Worm (Caenorhabditis elegans) whole organism, late embryonic: Measurements from ENCODE around the gene ril-1.

Experiments used
- C08G9.2 ChIP-seq: sonication (generic microtip); optimal IDR thresholded peaks from 2 replicates; lab custom pipeline; 2016; ENCODE audit warnings: mild to moderate bottlenecking, missing genetic modification characterization, moderate library complexity, missing compliant biosample characterization
- ahr-1 ChIP-seq: sonication (generic microtip); optimal IDR thresholded peaks from 2 replicates; lab custom pipeline; 2016; ENCODE audit warnings: missing genetic modification characterization, missing compliant biosample characterization
- ceh-14 ChIP-seq: sonication (generic microtip); optimal IDR thresholded peaks from 2 replicates; lab custom pipeline; 2016; ENCODE audit warnings: missing genotype, missing genetic modification characterization, missing compliant biosample characterization
- ceh-18 ChIP-seq: sonication (generic microtip); optimal IDR thresholded peaks from 2 replicates; lab custom pipeline; 2016; ENCODE audit warnings: missing genetic modification characterization, missing compliant biosample characterization
- ceh-19 ChIP-seq: fragments of 200-800 bp; sonication (Bioruptor generic); optimal IDR thresholded peaks from 2 replicates; lab custom pipeline; 2018; ENCODE audit warnings: mild to moderate bottlenecking, missing genetic modification characterization, missing compliant biosample characterization
- ceh-2 ChIP-seq: sonication (generic microtip); optimal IDR thresholded peaks from 2 replicates; lab custom pipeline; 2016; ENCODE audit warnings: missing genotype, missing genetic modification characterization, missing compliant biosample characterization
- ceh-22 ChIP-seq: sonication (generic microtip); optimal IDR thresholded peaks from 2 replicates; lab custom pipeline; 2017; ENCODE audit warnings: missing biosample characterization, missing genetic modification characterization
- ceh-24 ChIP-seq: sonication (generic microtip); optimal IDR thresholded peaks from 2 replicates; lab custom pipeline; 2016; ENCODE audit warnings: mild to moderate bottlenecking, missing genetic modification characterization, missing compliant biosample characterization
- ceh-30 ChIP-seq: fragments of 150-350 bp; optimal IDR thresholded peaks from 2 replicates; lab custom pipeline; 2014; ENCODE audit warnings: missing biosample characterization, missing genetic modification characterization
- ceh-31 ChIP-seq: sonication (generic microtip); optimal IDR thresholded peaks from 2 replicates; lab custom pipeline; 2016; ENCODE audit warnings: missing genetic modification characterization, missing compliant biosample characterization
- ceh-34 ChIP-seq: sonication (generic microtip); optimal IDR thresholded peaks from 2 replicates; lab custom pipeline; 2016; ENCODE audit warnings: mild to moderate bottlenecking, missing genetic modification characterization, missing compliant biosample characterization
- ceh-48 ChIP-seq: sonication (generic microtip); optimal IDR thresholded peaks from 2 replicates; lab custom pipeline; 2016; ENCODE audit warnings: missing genetic modification characterization, inconsistent platforms, missing compliant biosample characterization
- ceh-9 ChIP-seq: sonication (generic microtip); optimal IDR thresholded peaks from 2 replicates; lab custom pipeline; 2016; ENCODE audit warnings: mild to moderate bottlenecking, missing genetic modification characterization, inconsistent platforms, missing compliant biosample characterization
- che-1 ChIP-seq: sonication (generic microtip); optimal IDR thresholded peaks from 2 replicates; lab custom pipeline; 2016; ENCODE audit warnings: mild to moderate bottlenecking, missing genetic modification characterization, missing compliant biosample characterization
- dmd-4 ChIP-seq: sonication (generic microtip); optimal IDR thresholded peaks from 2 replicates; lab custom pipeline; 2016; ENCODE audit warnings: borderline replicate concordance, missing genetic modification characterization, missing compliant biosample characterization
- dve-1 ChIP-seq: sonication (generic microtip); optimal IDR thresholded peaks from 2 replicates; lab custom pipeline; 2017; ENCODE audit warnings: antibody characterized with exemption, mild to moderate bottlenecking, missing genetic modification characterization, missing compliant biosample characterization
- fkh-6 ChIP-seq: sonication (generic microtip); optimal IDR thresholded peaks from 2 replicates; lab custom pipeline; 2016; ENCODE audit warnings: missing genetic modification characterization, missing compliant biosample characterization
- hlh-13 ChIP-seq: fragments of 200-800 bp; sonication (Bioruptor generic); optimal IDR thresholded peaks from 2 replicates; lab custom pipeline; 2018; ENCODE audit warnings: mild to moderate bottlenecking, missing genetic modification characterization, missing compliant biosample characterization
- hlh-8 ChIP-seq: sonication (generic microtip); optimal IDR thresholded peaks from 2 replicates; lab custom pipeline; 2016; ENCODE audit warnings: missing genotype, missing genetic modification characterization, missing compliant biosample characterization
- lim-6 ChIP-seq: sonication (generic microtip); optimal IDR thresholded peaks from 2 replicates; lab custom pipeline; 2016; ENCODE audit warnings: missing genetic modification characterization, missing compliant biosample characterization
- lin-11 ChIP-seq: fragments of 200-800 bp; sonication (Bioruptor generic); optimal IDR thresholded peaks from 2 replicates; lab custom pipeline; 2018; ENCODE audit warnings: mild to moderate bottlenecking, missing genetic modification characterization, missing compliant biosample characterization
- nfya-1 ChIP-seq: sonication (generic microtip); optimal IDR thresholded peaks from 2 replicates; lab custom pipeline; 2017; ENCODE audit warnings: missing genetic modification characterization, mild to moderate bottlenecking, missing compliant biosample characterization, antibody characterized with exemption, moderate library complexity
- pax-1 ChIP-seq: fragments of 150-350 bp; optimal IDR thresholded peaks from 2 replicates; lab custom pipeline; 2014; ENCODE audit warnings: missing biosample characterization, missing genetic modification characterization
- pha-2 ChIP-seq: sonication (generic microtip); optimal IDR thresholded peaks from 2 replicates; lab custom pipeline; 2017; ENCODE audit warnings: mild to moderate bottlenecking, missing genetic modification characterization, missing compliant biosample characterization
- pqm-1 ChIP-seq: sonication (generic microtip); optimal IDR thresholded peaks from 2 replicates; lab custom pipeline; 2016; ENCODE audit warnings: missing genetic modification characterization, missing compliant biosample characterization
- rnt-1 ChIP-seq: sonication (generic microtip); optimal IDR thresholded peaks from 2 replicates; lab custom pipeline; 2016; ENCODE audit warnings: missing genetic modification characterization, missing compliant biosample characterization
- sox-4 ChIP-seq: sonication (generic microtip); optimal IDR thresholded peaks from 2 replicates; lab custom pipeline; 2017; ENCODE audit warnings: mild to moderate bottlenecking, missing genetic modification characterization, inconsistent platforms, missing compliant biosample characterization
- tbx-7 ChIP-seq: sonication (generic microtip); optimal IDR thresholded peaks from 2 replicates; lab custom pipeline; 2016; ENCODE audit warnings: missing genotype, missing genetic modification characterization, missing compliant biosample characterization
- unc-3 ChIP-seq, 2 experiments: fragments of 200-800 bp in 1 of 2; sonication (Bioruptor generic) in 1 of 2; sonication (generic microtip) in 1 of 2; conservative IDR thresholded peaks in 1 of 2; optimal IDR thresholded peaks in 1 of 2; 2 replicates each; pipeline versions ENCODE4 v1.3.6 to Lab custom; 2016 to 2022; ENCODE audit warnings: missing compliant biosample characterization in 2 of 2, missing genetic modification characterization in 2 of 2, missing genetic modification reagents in 1 of 2
- unc-55 ChIP-seq: sonication (generic microtip); optimal IDR thresholded peaks from 2 replicates; lab custom pipeline; 2017; ENCODE audit warnings: missing biosample characterization, missing genetic modification reagents, missing genetic modification characterization
- zip-5 ChIP-seq: sonication (generic microtip); optimal IDR thresholded peaks from 2 replicates; lab custom pipeline; 2016; ENCODE audit warnings: missing genetic modification characterization, missing compliant biosample characterization
- ztf-16 ChIP-seq: sonication (generic microtip); optimal IDR thresholded peaks from 2 replicates; lab custom pipeline; 2017; ENCODE audit warnings: missing genetic modification characterization, missing compliant biosample characterization

ril-1 gene

ce11 chrV:14521000-14521399 lies 2.9 kb downstream of the ril-1 start, which contains the start of gene C53A5.17:
TSS of gene C53A5.17 (minus strand) at chrV:14521100.
- TF ChIP-seq ceh-2 (tag; lab: Kevin White, UChicago) (no peak), ceh-9 (no peak), unc-55 (no peak), ceh-22 (tag; lab: Kevin White, UChicago) (no peak), ceh-30 (tag; lab: Kevin White, UChicago) (no peak), tbx-7 (tag; lab: Kevin White, UChicago) (no peak), unc-3 (GFP tag; conservative IDR thresholded peaks at IDR 0.05; lab: Robert Waterston, UW) (no peak), unc-3 (tag; optimal IDR thresholded peaks at IDR 0.05; lab: Kevin White, UChicago) (no peak), zip-5 (tag; lab: Kevin White, UChicago) (no peak), che-1 (tag; lab: Kevin White, UChicago) (no peak), pax-1 (tag; lab: Kevin White, UChicago) (no peak), ceh-19 (GFP tag; lab: Kevin White, UChicago) (no peak), nfya-1 (tag; lab: Kevin White, UChicago) (no peak), ceh-14 (no peak), hlh-13 (GFP tag; lab: Kevin White, UChicago) (no peak), ceh-31 (tag; lab: Kevin White, UChicago) (no peak), pha-2 (no peak)

ce11 chrV:14519268-14519667 lies 4.7 kb downstream of the ril-1 start, which contains the start of gene R02D5.8:
TSS of gene R02D5.8 (minus strand) at chrV:14519368.
- TF ChIP-seq pqm-1 (tag; lab: Kevin White, UChicago) (no peak), tbx-7 (tag; lab: Kevin White, UChicago) (no peak), unc-3 (GFP tag; conservative IDR thresholded peaks at IDR 0.05; lab: Robert Waterston, UW) (no peak), unc-3 (tag; optimal IDR thresholded peaks at IDR 0.05; lab: Kevin White, UChicago) (no peak), fkh-6 (no peak), nfya-1 (tag; lab: Kevin White, UChicago) (no peak), dve-1 (tag; lab: Kevin White, UChicago) (no peak), sox-4 (tag; lab: Kevin White, UChicago) (no peak)

- TF ChIP-seq ceh-9: no peak
- TF ChIP-seq tbx-7 (tag; lab: Kevin White, UChicago): no peak
- no peak for TF ChIP-seq ceh-14
- TF ChIP-seq lin-11: no peak
- TF ChIP-seq ceh-30 (tag; lab: Kevin White, UChicago): no peak
- TF ChIP-seq pax-1 (tag; lab: Kevin White, UChicago): no peak
- no peak for TF ChIP-seq rnt-1 (tag; lab: Kevin White, UChicago)
- no peak for TF ChIP-seq ztf-16
- TF ChIP-seq ceh-22 (tag; lab: Kevin White, UChicago): no peak
- TF ChIP-seq C08G9.2 (tag; lab: Kevin White, UChicago): no peak
- no peak for TF ChIP-seq ceh-48 (tag; lab: Kevin White, UChicago)
- TF ChIP-seq hlh-13 (GFP tag; lab: Kevin White, UChicago): no peak
- TF ChIP-seq hlh-8: no peak
- TF ChIP-seq nfya-1 (tag; lab: Kevin White, UChicago): no peak
- TF ChIP-seq ceh-18: no peak
- TF ChIP-seq lim-6: no peak
These were observed 5.9 kb downstream of the ril-1 start, which contains the start of gene R02D5.6 for ce11 chrV:14518010-14518409. TSS of gene R02D5.6 (minus strand) at chrV:14518110.

- TF ChIP-seq sox-4 (tag; lab: Kevin White, UChicago) (no peak), ceh-30 (tag; lab: Kevin White, UChicago) (no peak), ceh-34 (no peak), zip-5 (tag; lab: Kevin White, UChicago) (no peak), pha-2 (no peak), dmd-4 (tag; lab: Kevin White, UChicago) (no peak), ceh-24 (tag; lab: Kevin White, UChicago) (no peak), ahr-1 (tag; lab: Kevin White, UChicago) (no peak)
These were observed 13.2 kb downstream of the ril-1 start, which contains the start of gene R02D5.9 for ce11 chrV:14510746-14511145. TSS of gene R02D5.9 (minus strand) at chrV:14511123.

- no peak for TF ChIP-seq ceh-30 (tag; lab: Kevin White, UChicago)
- TF ChIP-seq, all 69 proteins: peak for 0
These were observed 15.4 kb downstream of the ril-1 start for ce11 chrV:14508556-14508955.
